Fruit fly (Drosophila melanogaster) whole organism, embryonic: ENCODE data around the gene ec.

ENCODE experiments used
- ATbp ChIP-seq: fragments of 200-800 bp; sonication (Bioruptor generic); optimal IDR thresholded peaks from 2 replicates; lab custom pipeline; 2017; ENCODE audit warnings: missing biosample characterization, mild to moderate bottlenecking, missing genetic modification characterization, missing genetic modification reagents
- B-H1 ChIP-seq: fragments of 200-800 bp; sonication (Bioruptor generic); IDR thresholded peaks from 3 replicates; pipeline ENCODE4 v1.3.6; 2022; ENCODE audit warnings: missing biosample characterization, missing genetic modification characterization
- CG10147 ChIP-seq: fragments of 200-800 bp; sonication (Bioruptor generic); optimal IDR thresholded peaks from 2 replicates; lab custom pipeline; 2019; ENCODE audit warnings: missing biosample characterization, mild to moderate bottlenecking, missing genetic modification characterization, moderate library complexity
- CG10274 ChIP-seq: fragments of 200-800 bp; sonication (Bioruptor generic); optimal IDR thresholded peaks from 3 replicates; lab custom pipeline; 2017; ENCODE audit warnings: missing biosample characterization, mild to moderate bottlenecking, missing genetic modification characterization
- CG10462 ChIP-seq: fragments of 200-800 bp; sonication (Bioruptor generic); optimal IDR thresholded peaks from 2 replicates; lab custom pipeline; 2016; ENCODE audit warnings: missing biosample characterization, missing genetic modification characterization
- CG12236 ChIP-seq: fragments of 200-800 bp; sonication (Bioruptor generic); optimal IDR thresholded peaks from 2 replicates; lab custom pipeline; 2016; ENCODE audit warnings: missing biosample characterization, missing genetic modification characterization
- CG17361 ChIP-seq: fragments of 200-800 bp; sonication (Bioruptor generic); IDR thresholded peaks from 3 replicates; pipeline ENCODE4 v1.3.6; 2022; ENCODE audit warnings: missing biosample characterization, missing genetic modification characterization
- CG17912 ChIP-seq: fragments of 200-800 bp; sonication (Bioruptor generic); optimal IDR thresholded peaks from 2 replicates; lab custom pipeline; 2018; ENCODE audit warnings: missing biosample characterization, mild to moderate bottlenecking, missing genetic modification characterization
- CG18011 ChIP-seq: fragments of 200-800 bp; sonication (Bioruptor generic); optimal IDR thresholded peaks from 2 replicates; lab custom pipeline; 2017; ENCODE audit warnings: missing biosample characterization, missing genetic modification characterization, mild to moderate bottlenecking, moderate library complexity, missing genotype
- CG18599 ChIP-seq: fragments of 200-800 bp; sonication (Bioruptor generic); optimal IDR thresholded peaks from 3 replicates; lab custom pipeline; 2017; ENCODE audit warnings: missing biosample characterization, missing genetic modification characterization, mild to moderate bottlenecking, moderate library complexity, missing genetic modification reagents
- CG2129 ChIP-seq: fragments of 200-800 bp; sonication (Bioruptor generic); IDR thresholded peaks from 2 replicates; pipeline ENCODE4 v1.3.6; 2022; ENCODE audit warnings: missing biosample characterization, missing genetic modification characterization; ENCODE audit not compliant: partially characterized antibody
- CG4617 ChIP-seq: fragments of 200-800 bp; sonication (Bioruptor generic); optimal IDR thresholded peaks from 3 replicates; lab custom pipeline; 2016; ENCODE audit warnings: missing biosample characterization, missing genetic modification characterization, borderline replicate concordance
- CG5953 ChIP-seq: fragments of 200-800 bp; sonication (Bioruptor generic); IDR thresholded peaks from 2 replicates; pipeline ENCODE4 v1.3.6; 2022; ENCODE audit warnings: missing biosample characterization, missing genetic modification characterization
- CG6254 ChIP-seq: fragments of 200-800 bp; sonication (Bioruptor generic); optimal IDR thresholded peaks from 3 replicates; lab custom pipeline; 2017; ENCODE audit warnings: mild to moderate bottlenecking, missing biosample characterization, missing genetic modification reagents, missing genetic modification characterization
- CG8281 ChIP-seq: fragments of 200-800 bp; sonication (Bioruptor generic); optimal IDR thresholded peaks from 2 replicates; lab custom pipeline; 2018; ENCODE audit warnings: missing biosample characterization, mild to moderate bottlenecking, missing genetic modification characterization, moderate library complexity
- CG9817 ChIP-seq: fragments of 200-800 bp; sonication (Bioruptor generic); optimal IDR thresholded peaks from 2 replicates; lab custom pipeline; 2018; ENCODE audit warnings: missing biosample characterization, mild to moderate bottlenecking, missing genetic modification characterization, moderate library complexity
- D19B ChIP-seq: fragments of 200-800 bp; sonication (Bioruptor generic); optimal IDR thresholded peaks from 2 replicates; lab custom pipeline; 2017; ENCODE audit warnings: missing biosample characterization, mild to moderate bottlenecking, missing genetic modification characterization
- Doc2 ChIP-seq: fragments of 200-800 bp; sonication (Bioruptor generic); IDR thresholded peaks from 2 replicates; pipeline ENCODE4 v1.3.6; 2022; ENCODE audit warnings: missing biosample characterization, missing genetic modification characterization
- Dp ChIP-seq: fragments of 200-800 bp; sonication (Bioruptor generic); optimal IDR thresholded peaks from 2 replicates; lab custom pipeline; 2018; ENCODE audit warnings: missing biosample characterization, mild to moderate bottlenecking, missing genetic modification characterization, moderate library complexity
- Eip74EF ChIP-seq, 2 experiments: fragments of 200-800 bp in 1 of 2; fragments of >200 bp in 1 of 2; sonication (Bioruptor generic) in 1 of 2; optimal IDR thresholded peaks; 2 replicates each; lab custom pipeline; 2017 to 2019; ENCODE audit warnings: missing biosample characterization in 2 of 2, missing genetic modification characterization in 2 of 2, mild to moderate bottlenecking in 1 of 2, moderate library complexity in 1 of 2
- HmgD ChIP-seq: fragments of 200-800 bp; sonication (Bioruptor generic); optimal IDR thresholded peaks from 3 replicates; lab custom pipeline; 2016; ENCODE audit warnings: missing biosample characterization, missing genetic modification characterization
- HmgZ ChIP-seq: fragments of 200-800 bp; sonication (Bioruptor generic); optimal IDR thresholded peaks from 2 replicates; lab custom pipeline; 2018; ENCODE audit warnings: missing biosample characterization, mild to moderate bottlenecking, missing genetic modification characterization
- Hr51 ChIP-seq, 2 experiments: fragments of 200-800 bp; sonication (Bioruptor generic); optimal IDR thresholded peaks; 2 replicates in 1 of 2; 3 replicates in 1 of 2; lab custom pipeline; 2016 to 2018; ENCODE audit warnings: missing biosample characterization in 2 of 2, missing genetic modification characterization in 2 of 2, mild to moderate bottlenecking in 1 of 2, moderate library complexity in 1 of 2
- Neu2 ChIP-seq: fragments of 200-800 bp; sonication (Bioruptor generic); optimal IDR thresholded peaks from 3 replicates; lab custom pipeline; 2016; ENCODE audit warnings: missing biosample characterization, missing genetic modification characterization, borderline replicate concordance
- Ravus ChIP-seq: fragments of 200-800 bp; sonication (Bioruptor generic); IDR thresholded peaks from 2 replicates; pipeline ENCODE4 v1.3.6; 2022; ENCODE audit warnings: missing biosample characterization, missing genetic modification characterization
- Scr ChIP-seq: fragments of 200-800 bp; sonication (Bioruptor generic); IDR thresholded peaks from 2 replicates; pipeline ENCODE4 v1.3.6; 2022; ENCODE audit warnings: missing biosample characterization, missing genetic modification characterization; ENCODE audit not compliant: partially characterized antibody
- Trl ChIP-seq, 3 experiments: fragments of >200 bp in 2 of 3; fragments of 200-800 bp in 1 of 3; sonication (Bioruptor generic) in 1 of 3; optimal IDR thresholded peaks; 2 replicates in 1 of 3; 3 replicates in 2 of 3; lab custom pipeline; 2016 to 2017; ENCODE audit warnings: missing biosample characterization in 1 of 3, missing genetic modification characterization in 1 of 3
- al ChIP-seq: fragments of 200-800 bp; sonication (Bioruptor generic); IDR thresholded peaks from 2 replicates; pipeline ENCODE4 v1.3.6; 2022; ENCODE audit warnings: missing biosample characterization, missing genetic modification characterization
- amos ChIP-seq: fragments of 200-800 bp; sonication (Bioruptor generic); IDR thresholded peaks from 2 replicates; pipeline ENCODE4 v1.3.6; 2022; ENCODE audit warnings: missing biosample characterization, missing genetic modification characterization; ENCODE audit not compliant: partially characterized antibody
- ash1 ChIP-seq: fragments of 200-800 bp; sonication (Bioruptor generic); optimal IDR thresholded peaks from 2 replicates; lab custom pipeline; 2018; ENCODE audit warnings: missing biosample characterization, mild to moderate bottlenecking, missing genetic modification characterization
- bowl ChIP-seq: fragments of 200-800 bp; sonication (Bioruptor generic); IDR thresholded peaks from 2 replicates; pipeline ENCODE4 v1.3.6; 2022; ENCODE audit warnings: missing biosample characterization, missing genetic modification characterization
- crp ChIP-seq, 2 experiments: fragments of 200-800 bp; sonication (Bioruptor generic); optimal IDR thresholded peaks; 2 replicates in 1 of 2; 3 replicates in 1 of 2; lab custom pipeline; 2017; ENCODE audit warnings: missing biosample characterization in 2 of 2, missing genetic modification characterization in 2 of 2, mild to moderate bottlenecking in 1 of 2, moderate library complexity in 1 of 2
- disco-r ChIP-seq: fragments of 200-800 bp; sonication (Bioruptor generic); optimal IDR thresholded peaks from 2 replicates; lab custom pipeline; 2016; ENCODE audit warnings: missing biosample characterization, missing genetic modification characterization
- fd64A ChIP-seq: fragments of 200-800 bp; sonication (Bioruptor generic); optimal IDR thresholded peaks from 3 replicates; lab custom pipeline; 2018; ENCODE audit warnings: missing biosample characterization, mild to moderate bottlenecking, missing genetic modification characterization
- ftz-f1 ChIP-seq: fragments of 200-800 bp; sonication (Bioruptor generic); optimal IDR thresholded peaks from 2 replicates; lab custom pipeline; 2016; ENCODE audit warnings: missing biosample characterization, missing genetic modification characterization
- gcm2 ChIP-seq: fragments of 200-800 bp; sonication (Bioruptor generic); optimal IDR thresholded peaks from 2 replicates; lab custom pipeline; 2016; ENCODE audit warnings: missing biosample characterization, missing genetic modification characterization
- gfzf ChIP-seq: fragments of 200-800 bp; sonication (Bioruptor generic); optimal IDR thresholded peaks from 2 replicates; lab custom pipeline; 2016; ENCODE audit warnings: missing biosample characterization, mild to moderate bottlenecking, missing genetic modification characterization, moderate library complexity
- kni ChIP-seq: fragments of 200-800 bp; sonication (Bioruptor generic); optimal IDR thresholded peaks from 3 replicates; lab custom pipeline; 2017; ENCODE audit warnings: mild to moderate bottlenecking, missing biosample characterization, missing genetic modification reagents, missing genetic modification characterization
- psq ChIP-seq: fragments of 200-800 bp; sonication (Bioruptor generic); optimal IDR thresholded peaks from 2 replicates; lab custom pipeline; 2017; ENCODE audit warnings: missing biosample characterization, missing genetic modification characterization
- pum ChIP-seq: fragments of 200-800 bp; sonication (Bioruptor generic); optimal IDR thresholded peaks from 2 replicates; lab custom pipeline; 2016; ENCODE audit warnings: missing biosample characterization, missing genetic modification characterization
- ranshi ChIP-seq: fragments of 200-800 bp; sonication (Bioruptor generic); IDR thresholded peaks from 2 replicates; pipeline ENCODE4 v1.3.6; 2022; ENCODE audit warnings: missing biosample characterization, missing genetic modification characterization
- sens ChIP-seq: fragments of 200-800 bp; sonication (Bioruptor generic); peaks from one replicate; lab custom pipeline; 2016; ENCODE audit warnings: missing biosample characterization, missing genetic modification characterization
- tll ChIP-seq, 2 experiments: fragments of 200-800 bp in 1 of 2; fragments of >200 bp in 1 of 2; sonication (Bioruptor generic) in 1 of 2; optimal IDR thresholded peaks; 2 replicates each; lab custom pipeline; 2017 to 2019; ENCODE audit warnings: missing biosample characterization in 2 of 2, missing genetic modification characterization in 2 of 2, mild to moderate bottlenecking in 1 of 2, moderate library complexity in 1 of 2
- tup ChIP-seq: fragments of 200-800 bp; sonication (Bioruptor generic); optimal IDR thresholded peaks from 2 replicates; lab custom pipeline; 2016; ENCODE audit warnings: missing biosample characterization, mild to moderate bottlenecking, missing genetic modification characterization, moderate library complexity
- zen ChIP-seq: fragments of 200-800 bp; sonication (Bioruptor generic); optimal IDR thresholded peaks from 3 replicates; lab custom pipeline; 2018; ENCODE audit warnings: missing biosample characterization, mild to moderate bottlenecking, missing genetic modification characterization, moderate library complexity

Gene ec

dm6 chrX:3774277-3774676 lies 37.2 kb upstream of the ec start (continued):
- TF ChIP-seq CG4617 (GFP tag; lab: Kevin White, UChicago) (peak; percentile 57), fd64A (GFP tag; lab: Kevin White, UChicago) (peak; percentile 26), disco-r (GFP tag; lab: Kevin White, UChicago) (peak; percentile 75), CG8281 (tag; lab: Kevin White, UChicago) (peak; percentile 64), CG9817 (tag; lab: Kevin White, UChicago) (peak; percentile 94), zen (tag; lab: Kevin White, UChicago) (peak; percentile 83), Ravus (GFP tag; lab: Robert Waterston, UW) (peak; percentile 83), CG10274 (GFP tag; lab: Kevin White, UChicago) (peak; percentile 77), D19B (GFP tag; lab: Kevin White, UChicago) (peak; percentile 84), CG2129 (no peak), CG5953 (GFP tag; lab: Robert Waterston, UW) (peak; percentile 67; the same call in 1 of the 2 replicates), Doc2 (GFP tag; lab: Robert Waterston, UW) (no peak), ftz-f1 (no peak), pum (GFP tag; lab: Kevin White, UChicago) (peak; percentile 78), CG17912 (peak; percentile 71), Scr (GFP tag; lab: Robert Waterston, UW) (no peak), CG18011 (peak; percentile 73), HmgZ (tag; lab: Kevin White, UChicago) (peak; percentile 95), Eip74EF (GFP tag; optimal IDR thresholded peaks at IDR 0.05; lab: Kevin White, UChicago) (peak in 1 of 2 experiments; percentile 61), Hr51 (GFP tag; optimal IDR thresholded peaks at IDR 0.05; lab: Kevin White, UChicago) (peak; percentile 77 to 93), psq (GFP tag; lab: Kevin White, UChicago) (peak; percentile 77), CG18599 (GFP tag; lab: Kevin White, UChicago) (peak; percentile 97), Neu2 (GFP tag; lab: Kevin White, UChicago) (peak; percentile 38), bowl (GFP tag; lab: Robert Waterston, UW) (peak; percentile 79), Trl (optimal IDR thresholded peaks at IDR 0.05; lab: Kevin White, UChicago) (no peak), Trl (GFP tag; optimal IDR thresholded peaks at IDR 0.05; lab: Kevin White, UChicago) (peak; percentile 90), ranshi (GFP tag; lab: Robert Waterston, UW) (peak; percentile 91), tup (no peak), CG12236 (GFP tag; lab: Kevin White, UChicago) (peak; percentile 40), kni (GFP tag; lab: Kevin White, UChicago) (peak; percentile 26), ash1 (GFP tag; lab: Kevin White, UChicago) (peak; percentile 75), tll (GFP tag; optimal IDR thresholded peaks at IDR 0.05; lab: Kevin White, UChicago) (no peak)
- TF ChIP-seq, all 482 proteins: peak for 400

dm6 chrX:3775137-3775536 lies 36.4 kb upstream of the ec start:
- TF ChIP-seq sens (GFP tag; lab: Kevin White, UChicago) (peak; percentile 26), CG10147 (GFP tag; lab: Kevin White, UChicago) (no peak)

- no peak for TF ChIP-seq gfzf (GFP tag; lab: Kevin White, UChicago)
- TF ChIP-seq Dp (GFP tag; lab: Kevin White, UChicago) = no peak
- peak; percentile 51 to 84 for TF ChIP-seq crp (GFP tag; optimal IDR thresholded peaks at IDR 0.05; lab: Kevin White, UChicago)
- no peak for TF ChIP-seq B-H1
- no peak for TF ChIP-seq al
- TF ChIP-seq CG6254 = no peak
- TF ChIP-seq amos (GFP tag; lab: Robert Waterston, UW) = no peak; the same call in 1 of the 2 replicates
- no peak for TF ChIP-seq CG10462
- no peak for TF ChIP-seq gcm2 (GFP tag; lab: Kevin White, UChicago)
- no peak for TF ChIP-seq CG8281 (tag; lab: Kevin White, UChicago)
- no peak for TF ChIP-seq CG17361 (GFP tag; lab: Robert Waterston, UW)
- no peak for TF ChIP-seq ATbp (GFP tag; lab: Kevin White, UChicago)
- no peak for TF ChIP-seq HmgD (GFP tag; lab: Kevin White, UChicago)
These were observed 35.5 kb upstream of the ec start for dm6 chrX:3775822-3776668.
